Fruit fly (Drosophila melanogaster) S2 (cell line): Measurements from ENCODE around the gene Lcp65Ab1.

Experiments
- CG8478 ChIP-seq: fragments of >200 bp; optimal IDR thresholded peaks from 2 replicates; lab custom pipeline; 2018
- CTCF ChIP-seq, 2 experiments: fragments of >200 bp; optimal IDR thresholded peaks; 2 replicates each; lab custom pipeline; 2018

DNA sequence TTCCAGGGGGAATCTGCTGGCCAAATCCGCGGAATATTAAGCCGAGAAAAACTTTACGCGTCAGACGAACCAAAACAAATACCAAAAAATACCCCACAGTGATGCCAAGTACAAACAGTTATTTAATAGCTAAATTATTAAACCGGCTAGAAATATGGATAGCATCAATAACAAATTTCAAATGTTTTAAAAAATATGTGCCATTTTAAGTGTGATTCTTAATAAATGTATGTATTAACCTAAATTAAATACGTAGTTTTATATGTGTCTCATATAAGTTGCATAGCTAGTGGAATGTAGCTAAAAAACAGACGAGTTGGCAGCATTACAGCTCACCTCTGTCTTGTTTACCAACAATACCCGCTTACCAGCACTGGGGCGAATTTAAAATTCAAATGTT, 32.4 kb downstream of the Lcp65Ab1 start, which contains the start of gene CG10274:
- TF ChIP-seq CTCF (optimal IDR thresholded peaks at IDR 0.05; lab: Kevin White, UChicago) (no peak), CG8478 (lab: Kevin White, UChicago) (no peak)
